Worm (Caenorhabditis elegans): Measurements from ENCODE around the gene C45G9.5.
"Not testable (repeated sequence)": the region's sequence is repeated elsewhere in the genome, so short reads cannot be mapped to it uniquely, and the experiment has no call there.

The C45G9.5 gene

DNA sequence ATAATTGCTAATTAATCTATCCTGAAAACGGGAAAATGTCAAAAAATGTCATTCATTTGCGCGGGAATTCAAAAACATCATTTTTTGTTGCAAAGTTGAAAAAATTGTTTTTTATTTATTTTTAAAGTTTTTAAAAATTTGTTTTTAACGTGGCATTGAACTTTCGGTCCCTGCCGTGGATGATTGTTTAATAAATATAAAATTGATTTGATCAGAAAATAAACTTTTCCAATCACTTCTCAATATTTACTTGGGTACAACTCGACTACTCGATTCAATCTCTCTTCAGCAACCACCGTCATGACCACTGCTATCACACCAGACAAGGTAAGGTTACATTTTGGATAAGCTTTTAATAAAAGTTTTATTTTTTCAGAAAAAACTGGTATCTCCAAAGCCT, 14.5 kb downstream of the C45G9.5 start, which contains the start of gene C45G9.4:
C45G9.4 (plus strand) TSS at position 301 of the 400 bp plus-strand sequence.
- TF ChIP-seq bed-2 (GFP tag; IDR thresholded peaks at IDR 0.05); die-1 (tag; optimal IDR thresholded peaks at IDR 0.05); B0336.3 (GFP tag; IDR thresholded peaks at IDR 0.05): not testable (repeated sequence)

DNA sequence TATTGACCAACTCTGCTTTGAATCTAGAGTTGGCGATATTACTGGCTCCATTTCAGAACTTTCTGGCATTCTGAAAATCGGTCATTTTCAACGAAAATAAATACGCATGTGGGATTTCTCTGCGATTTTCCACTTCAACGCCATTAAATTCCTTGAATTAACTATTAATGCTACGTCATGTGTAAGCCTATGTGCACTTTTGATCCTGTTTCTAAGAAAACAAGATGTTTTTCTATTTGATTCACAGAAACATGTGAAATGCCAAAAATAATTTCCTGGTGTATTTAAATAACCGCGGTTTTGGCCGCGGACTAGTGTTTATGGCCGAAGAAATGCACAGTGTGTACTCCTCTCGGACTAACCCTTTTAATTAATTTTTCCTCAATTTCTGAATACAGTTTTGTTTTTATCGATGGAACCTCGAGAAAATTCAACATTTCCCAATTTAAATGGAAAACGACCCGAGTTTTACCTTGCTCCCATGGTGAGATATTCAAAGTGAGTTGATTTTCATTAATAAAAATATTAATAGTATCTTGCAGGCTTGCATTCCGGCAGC, 20.8 kb downstream of the C45G9.5 start, which contains the start of the genes C45G9.11 and C45G9.2:
C45G9.11 (minus strand) TSS at position 51 of the 559 bp plus-strand sequence.
C45G9.2 (plus strand) TSS at position 392 of the 559 bp plus-strand sequence.
- TF ChIP-seq ceh-27 (GFP tag; optimal IDR thresholded peaks at IDR 0.05) (peak; percentile 88), F39B2.1 (GFP tag; IDR thresholded peaks at IDR 0.05) (no peak), mel-28 (tag; optimal IDR thresholded peaks at IDR 0.05; ENCODE audit: borderline replicate concordance) (no peak), tbx-9 (tag; optimal IDR thresholded peaks at IDR 0.05; ENCODE audit: borderline replicate concordance) (no peak), him-1 (tag; optimal IDR thresholded peaks at IDR 0.05) (peak; percentile 61), bed-2 (GFP tag; IDR thresholded peaks at IDR 0.05) (no peak), lin-26 (GFP tag; IDR thresholded peaks at IDR 0.05) (no peak), ekl-4 (GFP tag; IDR thresholded peaks at IDR 0.05) (0 out of 2 replicates have a peak, but pooled peaks have one; percentile 37), egl-44 (GFP tag; IDR thresholded peaks at IDR 0.05) (no peak), attf-5 (GFP tag; optimal IDR thresholded peaks at IDR 0.05) (no peak), B0261.1 (tag; optimal IDR thresholded peaks at IDR 0.05) (no peak), efl-1 (GFP tag; optimal IDR thresholded peaks at IDR 0.05) (peak; percentile 65), F33H1.4 (GFP tag; IDR thresholded peaks at IDR 0.05) (peak; percentile 65), lin-35 (GFP tag; optimal IDR thresholded peaks at IDR 0.05) (peak in 1 of 3 experiments; percentile 74), snpc-1.3 (tag; optimal IDR thresholded peaks at IDR 0.05; ENCODE audit: insufficient read depth) (no peak), unc-62 (GFP tag; optimal IDR thresholded peaks at IDR 0.05) (no peak), F49E8.2 (tag; optimal IDR thresholded peaks at IDR 0.05; ENCODE audit: insufficient read depth) (no peak), B0019.2 (GFP tag; conservative IDR thresholded peaks at IDR 0.05) (no peak), pha-4 (tag; optimal IDR thresholded peaks at IDR 0.05) (no peak), ceh-40 (GFP tag; IDR thresholded peaks at IDR 0.05) (no peak), lin-40 (tag; optimal IDR thresholded peaks at IDR 0.05) (no peak), zim-3 (tag; optimal IDR thresholded peaks at IDR 0.05) (no peak), Y79H2A.3 (GFP tag; conservative IDR thresholded peaks at IDR 0.05) (no peak), ets-4 (GFP tag; optimal IDR thresholded peaks at IDR 0.05) (no peak), lir-1 (GFP tag; conservative IDR thresholded peaks at IDR 0.05) (no peak), madf-3 (GFP tag; IDR thresholded peaks at IDR 0.05) (no peak), snpc-3.4 (tag; optimal IDR thresholded peaks at IDR 0.05) (no peak), F10E7.11 (tag; optimal IDR thresholded peaks at IDR 0.05) (no peak), nhr-120 (GFP tag; IDR thresholded peaks at IDR 0.05) (no peak), lag-1 (GFP tag; IDR thresholded peaks at IDR 0.05) (no peak), ztf-6 (GFP tag; IDR thresholded peaks at IDR 0.05) (no peak), nfyb-1 (GFP tag; IDR thresholded peaks at IDR 0.05) (no peak), tlf-1 (GFP tag; optimal IDR thresholded peaks at IDR 0.05) (peak; percentile 13), ztf-25 (GFP tag; IDR thresholded peaks at IDR 0.05) (no peak), hrde-1 (tag; optimal IDR thresholded peaks at IDR 0.05; ENCODE audit: borderline replicate concordance) (no peak), aptf-3 (GFP tag; IDR thresholded peaks at IDR 0.05) (no peak), madf-8 (GFP tag; conservative IDR thresholded peaks at IDR 0.05) (peak; percentile 36), T26A5.8 (tag; optimal IDR thresholded peaks at IDR 0.05) (no peak), athp-1 (tag; optimal IDR thresholded peaks at IDR 0.05) (no peak), ztf-28 (GFP tag; IDR thresholded peaks at IDR 0.05) (peak; percentile 81; the same call in 1 of the 2 replicates), C17E4.6 (GFP tag; IDR thresholded peaks at IDR 0.05) (no peak; the same call in 1 of the 2 replicates), hlh-12 (tag; optimal IDR thresholded peaks at IDR 0.05) (no peak), chd-7 (tag; optimal IDR thresholded peaks at IDR 0.05) (no peak), atf-7 (tag; optimal IDR thresholded peaks at IDR 0.05) (no peak)
